Worm (Caenorhabditis elegans): ENCODE results near the gene F13B6.3.

DNA sequence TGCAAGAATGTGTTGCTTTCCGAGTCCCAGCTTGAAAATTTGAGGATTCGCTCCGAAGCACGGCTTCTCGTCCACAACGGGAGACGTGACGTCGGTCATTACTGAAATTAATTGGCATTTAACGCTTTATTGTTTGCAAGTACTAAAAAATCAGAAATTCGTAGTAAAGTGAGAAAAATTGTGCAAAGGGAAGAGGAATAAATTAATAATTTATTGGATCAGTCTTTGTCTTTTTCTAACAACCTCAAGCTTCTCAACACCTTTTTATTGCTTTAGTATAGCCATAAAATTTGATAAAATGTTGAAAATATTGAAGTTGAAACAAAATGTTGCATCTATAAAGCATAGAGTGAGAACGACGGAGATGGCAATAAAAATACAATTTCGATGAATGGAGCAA, 14.4 kb downstream of the F13B6.3 start, which contains the start of gene tes-1:
- TF ChIP-seq pha-4 (tag; optimal IDR thresholded peaks at IDR 0.05) (no peak), ttx-3 (tag; optimal IDR thresholded peaks at IDR 0.05) (no peak)
